Fruit fly (Drosophila melanogaster) whole organism, embryonic: ENCODE results near the gene Kat60.

Source experiments
- Abd-B ChIP-seq: fragments of 200-800 bp; sonication (Bioruptor generic); optimal IDR thresholded peaks from 2 replicates; lab custom pipeline; 2018; ENCODE audit warnings: missing biosample characterization, mild to moderate bottlenecking, missing genetic modification characterization, moderate library complexity
- Blimp-1 ChIP-seq: fragments of 200-800 bp; sonication (Bioruptor generic); optimal IDR thresholded peaks from 3 replicates; lab custom pipeline; 2018; ENCODE audit warnings: missing biosample characterization, missing genetic modification characterization, mild to moderate bottlenecking, moderate library complexity, missing genetic modification reagents
- C15 ChIP-seq: fragments of 200-800 bp; sonication (Bioruptor generic); IDR thresholded peaks from 3 replicates; pipeline ENCODE4 v1.3.6; 2022; ENCODE audit warnings: missing biosample characterization, missing genetic modification characterization
- CG11085 ChIP-seq: fragments of 200-800 bp; sonication (Bioruptor generic); IDR thresholded peaks from 2 replicates; pipeline ENCODE4 v1.3.6; 2022; ENCODE audit warnings: missing biosample characterization, missing genetic modification characterization
- CG11247 ChIP-seq: fragments of 200-800 bp; sonication (Bioruptor generic); IDR thresholded peaks from 2 replicates; pipeline ENCODE4 v1.3.6; 2022; ENCODE audit warnings: missing biosample characterization, missing genetic modification characterization
- CG13624 ChIP-seq: fragments of 200-800 bp; sonication (Bioruptor generic); optimal IDR thresholded peaks from 2 replicates; lab custom pipeline; 2016; ENCODE audit warnings: missing biosample characterization, missing genetic modification characterization
- CG13775 ChIP-seq: fragments of 200-800 bp; sonication (Bioruptor generic); optimal IDR thresholded peaks from 3 replicates; lab custom pipeline; 2017; ENCODE audit warnings: missing biosample characterization, mild to moderate bottlenecking, missing genetic modification characterization
- CG14441 ChIP-seq: fragments of 200-800 bp; sonication (Bioruptor generic); IDR thresholded peaks from 2 replicates; pipeline ENCODE4 v1.3.6; 2022; ENCODE audit warnings: missing biosample characterization, missing genetic modification characterization
- CG15073 ChIP-seq: fragments of 200-800 bp; sonication (Bioruptor generic); optimal IDR thresholded peaks from 2 replicates; lab custom pipeline; 2016; ENCODE audit warnings: missing biosample characterization, missing genetic modification characterization
- CG1529 ChIP-seq: fragments of 200-800 bp; sonication (Bioruptor generic); optimal IDR thresholded peaks from 3 replicates; lab custom pipeline; 2018; ENCODE audit warnings: missing biosample characterization, missing genetic modification characterization
- CG16779 ChIP-seq: fragments of 200-800 bp; sonication (Bioruptor generic); IDR thresholded peaks from 2 replicates; pipeline ENCODE4 v1.3.6; 2022; ENCODE audit warnings: missing biosample characterization, missing genetic modification characterization
- CG2129 ChIP-seq: fragments of 200-800 bp; sonication (Bioruptor generic); IDR thresholded peaks from 2 replicates; pipeline ENCODE4 v1.3.6; 2022; ENCODE audit warnings: missing biosample characterization, missing genetic modification characterization; ENCODE audit not compliant: partially characterized antibody
- CG3065 ChIP-seq: fragments of 200-800 bp; sonication (Bioruptor generic); optimal IDR thresholded peaks from 2 replicates; lab custom pipeline; 2016; ENCODE audit warnings: missing biosample characterization, missing genetic modification characterization
- CG31441 ChIP-seq: fragments of 200-800 bp; sonication (Bioruptor generic); IDR thresholded peaks from 2 replicates; pipeline ENCODE4 v1.3.6; 2022; ENCODE audit warnings: missing biosample characterization, missing genetic modification characterization
- CG34224 ChIP-seq: fragments of 200-800 bp; sonication (Bioruptor generic); IDR thresholded peaks from 3 replicates; pipeline ENCODE4 v1.3.6; 2022; ENCODE audit warnings: missing biosample characterization, missing genetic modification characterization; ENCODE audit not compliant: partially characterized antibody
- CG34376 ChIP-seq: fragments of 200-800 bp; sonication (Bioruptor generic); optimal IDR thresholded peaks from 2 replicates; lab custom pipeline; 2018; ENCODE audit warnings: missing biosample characterization, mild to moderate bottlenecking, missing genetic modification characterization
- CG6854 ChIP-seq: fragments of 200-800 bp; sonication (Bioruptor generic); optimal IDR thresholded peaks from 3 replicates; lab custom pipeline; 2017; ENCODE audit warnings: missing biosample characterization, mild to moderate bottlenecking, missing genetic modification characterization
- CG7745 ChIP-seq: fragments of 200-800 bp; sonication (Bioruptor generic); optimal IDR thresholded peaks from 2 replicates; lab custom pipeline; 2018; ENCODE audit warnings: missing biosample characterization, mild to moderate bottlenecking, missing genetic modification characterization, moderate library complexity
- CG7928 ChIP-seq: fragments of 200-800 bp; sonication (Bioruptor generic); optimal IDR thresholded peaks from 2 replicates; lab custom pipeline; 2017; ENCODE audit warnings: missing biosample characterization, mild to moderate bottlenecking, missing genetic modification characterization
- CG9797 ChIP-seq: fragments of 200-800 bp; sonication (Bioruptor generic); optimal IDR thresholded peaks from 3 replicates; lab custom pipeline; 2018; ENCODE audit warnings: missing biosample characterization, mild to moderate bottlenecking, missing genetic modification characterization
- Chrac-16 ChIP-seq: fragments of 200-800 bp; sonication (Bioruptor generic); optimal IDR thresholded peaks from 3 replicates; lab custom pipeline; 2016; ENCODE audit warnings: missing biosample characterization, missing genetic modification characterization
- HLH54F ChIP-seq: fragments of 200-800 bp; sonication (Bioruptor generic); optimal IDR thresholded peaks from 3 replicates; lab custom pipeline; 2016; ENCODE audit warnings: missing biosample characterization, missing genetic modification characterization
- Hmx ChIP-seq: fragments of 200-800 bp; sonication (Bioruptor generic); optimal IDR thresholded peaks from 2 replicates; lab custom pipeline; 2016; ENCODE audit warnings: missing biosample characterization, missing genetic modification characterization
- MTF-1 ChIP-seq: fragments of 200-800 bp; sonication (Bioruptor generic); optimal IDR thresholded peaks from 2 replicates; lab custom pipeline; 2018; ENCODE audit warnings: missing biosample characterization, mild to moderate bottlenecking, missing genetic modification characterization, borderline replicate concordance
- Mes4 ChIP-seq: fragments of 200-800 bp; sonication (Bioruptor generic); optimal IDR thresholded peaks from 2 replicates; lab custom pipeline; 2016; ENCODE audit warnings: missing biosample characterization, missing genetic modification characterization
- NC2β ChIP-seq: fragments of 200-800 bp; sonication (Bioruptor generic); optimal IDR thresholded peaks from 2 replicates; lab custom pipeline; 2016; ENCODE audit warnings: missing biosample characterization, missing genetic modification characterization
- NFAT ChIP-seq: fragments of 200-800 bp; sonication (Bioruptor generic); IDR thresholded peaks from 2 replicates; pipeline ENCODE4 v1.3.6; 2022; ENCODE audit warnings: missing biosample characterization, missing genetic modification characterization
- Neu2 ChIP-seq: fragments of 200-800 bp; sonication (Bioruptor generic); optimal IDR thresholded peaks from 3 replicates; lab custom pipeline; 2016; ENCODE audit warnings: missing biosample characterization, missing genetic modification characterization, borderline replicate concordance
- NfI ChIP-seq: fragments of 200-800 bp; sonication (Bioruptor generic); optimal IDR thresholded peaks from 3 replicates; lab custom pipeline; 2018; ENCODE audit warnings: missing biosample characterization, mild to moderate bottlenecking, missing genetic modification characterization, moderate library complexity
- Ravus ChIP-seq: fragments of 200-800 bp; sonication (Bioruptor generic); IDR thresholded peaks from 2 replicates; pipeline ENCODE4 v1.3.6; 2022; ENCODE audit warnings: missing biosample characterization, missing genetic modification characterization
- Sin3A ChIP-seq: fragments of >200 bp; optimal IDR thresholded peaks from 2 replicates; lab custom pipeline; 2018
- Vsx1 ChIP-seq: fragments of 200-800 bp; sonication (Bioruptor generic); optimal IDR thresholded peaks from 2 replicates; lab custom pipeline; 2017; ENCODE audit warnings: missing biosample characterization, mild to moderate bottlenecking, missing genetic modification characterization, missing genetic modification reagents
- aop ChIP-seq: fragments of 200-800 bp; sonication (Bioruptor generic); IDR thresholded peaks from 2 replicates; pipeline ENCODE4 v1.3.6; 2022; ENCODE audit warnings: missing biosample characterization, missing genetic modification characterization
- dmrt99B ChIP-seq: fragments of 200-800 bp; sonication (Bioruptor generic); optimal IDR thresholded peaks from 2 replicates; lab custom pipeline; 2018; ENCODE audit warnings: missing biosample characterization, mild to moderate bottlenecking, missing genetic modification characterization, moderate library complexity
- gem ChIP-seq: fragments of 200-800 bp; sonication (Bioruptor generic); optimal IDR thresholded peaks from 2 replicates; lab custom pipeline; 2019; ENCODE audit warnings: missing biosample characterization, mild to moderate bottlenecking, missing genetic modification characterization, moderate library complexity
- hbn ChIP-seq: fragments of 200-800 bp; sonication (Bioruptor generic); IDR thresholded peaks from 2 replicates; pipeline ENCODE4 v1.3.6; 2022; ENCODE audit warnings: missing biosample characterization, missing genetic modification characterization; ENCODE audit not compliant: partially characterized antibody
- jigr1 ChIP-seq: fragments of 200-800 bp; sonication (Bioruptor generic); IDR thresholded peaks from 3 replicates; pipeline ENCODE4 v1.3.6; 2022; ENCODE audit warnings: missing biosample characterization, missing genetic modification characterization
- lov ChIP-seq, 2 experiments: fragments of 200-800 bp in 1 of 2; fragments of >200 bp in 1 of 2; sonication (Bioruptor generic) in 1 of 2; IDR thresholded peaks in 1 of 2; optimal IDR thresholded peaks in 1 of 2; 2 replicates in 1 of 2; 3 replicates in 1 of 2; pipeline versions ENCODE4 v1.3.6 to Lab custom; 2017 to 2022; ENCODE audit warnings: missing biosample characterization in 1 of 2, missing genetic modification characterization in 1 of 2
- odd ChIP-seq: fragments of 200-800 bp; sonication (Bioruptor generic); optimal IDR thresholded peaks from 2 replicates; lab custom pipeline; 2017; ENCODE audit warnings: missing biosample characterization, mild to moderate bottlenecking, missing genetic modification characterization
- phol ChIP-seq: fragments of 200-800 bp; sonication (Bioruptor generic); optimal IDR thresholded peaks from 3 replicates; lab custom pipeline; 2018; ENCODE audit warnings: missing biosample characterization, mild to moderate bottlenecking, missing genetic modification characterization, moderate library complexity
- sens-2 ChIP-seq: fragments of 200-800 bp; sonication (Bioruptor generic); IDR thresholded peaks from 2 replicates; pipeline ENCODE4 v1.3.6; 2022; ENCODE audit warnings: missing biosample characterization, missing genetic modification characterization
- shn ChIP-seq: fragments of 200-800 bp; sonication (Bioruptor generic); optimal IDR thresholded peaks from 3 replicates; lab custom pipeline; 2016; ENCODE audit warnings: missing biosample characterization, missing genetic modification characterization
- sqz ChIP-seq: fragments of 200-800 bp; sonication (Bioruptor generic); optimal IDR thresholded peaks from 3 replicates; lab custom pipeline; 2018; ENCODE audit warnings: missing biosample characterization, mild to moderate bottlenecking, missing genetic modification characterization
- sr ChIP-seq: fragments of 200-800 bp; sonication (Bioruptor generic); IDR thresholded peaks from 3 replicates; pipeline ENCODE4 v1.3.6; 2022; ENCODE audit warnings: missing biosample characterization, missing genetic modification characterization
- ssp ChIP-seq: fragments of 200-800 bp; sonication (Bioruptor generic); IDR thresholded peaks from 2 replicates; pipeline ENCODE4 v1.3.6; 2022; ENCODE audit warnings: missing biosample characterization, missing genetic modification characterization
- toy ChIP-seq: fragments of 200-800 bp; sonication (Bioruptor generic); IDR thresholded peaks from 2 replicates; pipeline ENCODE4 v1.3.6; 2022; ENCODE audit warnings: missing biosample characterization, missing genetic modification characterization
- zf30C ChIP-seq: fragments of 200-800 bp; sonication (Bioruptor generic); optimal IDR thresholded peaks from 3 replicates; lab custom pipeline; 2018; ENCODE audit warnings: missing biosample characterization, mild to moderate bottlenecking, missing genetic modification characterization
- zfh1 ChIP-seq: fragments of 200-800 bp; sonication (Bioruptor generic); IDR thresholded peaks from 3 replicates; pipeline ENCODE4 v1.3.6; 2022; ENCODE audit warnings: missing biosample characterization, missing genetic modification characterization

Gene Kat60

dm6 chr3R:5215334-5216307, 16.4 kb downstream of the Kat60 start (continued):
- TF ChIP-seq CG3065 (GFP tag; lab: Kevin White, UChicago) (peak; percentile 99), CG11085 (GFP tag; lab: Robert Waterston, UW) (peak; percentile 79), CG7745 (peak; percentile 98), CG14441 (GFP tag; lab: Robert Waterston, UW) (peak; percentile 68), Vsx1 (peak; percentile 99), shn (GFP tag; lab: Kevin White, UChicago) (peak; percentile 98), Abd-B (GFP tag; lab: Kevin White, UChicago) (peak; percentile 33), jigr1 (GFP tag; lab: Robert Waterston, UW) (0 out of 3 replicates have a peak, but pooled peaks have one; percentile 43), CG7928 (GFP tag; lab: Kevin White, UChicago) (peak; percentile 64), sqz (GFP tag; lab: Kevin White, UChicago) (peak; percentile 97), C15 (0 out of 3 replicates have a peak, but pooled peaks have one; percentile 48), hbn (GFP tag; lab: Robert Waterston, UW) (no peak), zfh1 (GFP tag; lab: Robert Waterston, UW) (peak; percentile 99), Chrac-16 (GFP tag; lab: Kevin White, UChicago) (peak; percentile 85), odd (GFP tag; lab: Kevin White, UChicago) (peak; percentile 97), toy (peak; percentile 75; the same call in 1 of the 2 replicates), CG34224 (GFP tag; lab: Robert Waterston, UW) (no peak), Neu2 (peak; percentile 83), phol (tag; lab: Kevin White, UChicago) (peak; percentile 56), CG34376 (GFP tag; lab: Kevin White, UChicago) (no peak), Blimp-1 (GFP tag; lab: Kevin White, UChicago) (peak; percentile 98), CG13624 (GFP tag; lab: Kevin White, UChicago) (peak; percentile 86), zf30C (GFP tag; lab: Kevin White, UChicago) (peak; percentile 1), dmrt99B (peak; percentile 92), lov (optimal IDR thresholded peaks at IDR 0.05; lab: Kevin White, UChicago) (no peak), lov (GFP tag; IDR thresholded peaks at IDR 0.05; lab: Robert Waterston, UW) (peak; percentile 99), MTF-1 (GFP tag; lab: Kevin White, UChicago) (peak; percentile 99), CG6854 (GFP tag; lab: Kevin White, UChicago) (peak; percentile 67), ssp (GFP tag; lab: Robert Waterston, UW) (peak; percentile 77), gem (tag; lab: Kevin White, UChicago) (peak; percentile 96), CG15073 (GFP tag; lab: Kevin White, UChicago) (peak; percentile 88), Sin3A (lab: Kevin White, UChicago) (no peak), Mes4 (peak; percentile 100), NfI (GFP tag; lab: Kevin White, UChicago) (peak; percentile 74), NC2β (GFP tag; lab: Kevin White, UChicago) (peak; percentile 99), CG1529 (peak; percentile 99), aop (GFP tag; lab: Robert Waterston, UW) (peak; percentile 92), sr (GFP tag; lab: Robert Waterston, UW) (peak; percentile 98), CG2129 (GFP tag; lab: Robert Waterston, UW) (no peak), NFAT (GFP tag; lab: Robert Waterston, UW) (peak; percentile 78), CG16779 (GFP tag; lab: Robert Waterston, UW) (peak; percentile 86), CG9797 (GFP tag; lab: Kevin White, UChicago) (peak; percentile 77), Hmx (GFP tag; lab: Kevin White, UChicago) (peak; percentile 24), sens-2 (peak; percentile 96), Ravus (GFP tag; lab: Robert Waterston, UW) (peak; percentile 52), HLH54F (GFP tag; lab: Kevin White, UChicago) (peak; percentile 84), CG31441 (peak; percentile 91), CG11247 (peak; percentile 90), CG13775 (GFP tag; lab: Kevin White, UChicago) (peak; percentile 95)
